Fruit fly (Drosophila melanogaster): Measurements from ENCODE around the gene CG7992.

dm6 chrX:19265802-19266479, 18.9 kb upstream of the CG7992 start:
- TF ChIP-seq CTCF (optimal IDR thresholded peaks at IDR 0.05) = no peak
- TF ChIP-seq CG8478 (optimal IDR thresholded peaks at IDR 0.05) = no peak
